Fruit fly (Drosophila melanogaster): ENCODE measurements around the gene GstD11.

- no peak for TF ChIP-seq Mio (GFP tag; optimal IDR thresholded peaks at IDR 0.05)
- TF ChIP-seq usp (GFP tag; optimal IDR thresholded peaks at IDR 0.05), result no peak
- TF ChIP-seq Hnf4 (GFP tag; optimal IDR thresholded peaks at IDR 0.05), result no peak
- TF ChIP-seq Dfd (GFP tag; optimal IDR thresholded peaks at IDR 0.05), result no peak
- TF ChIP-seq HLH106 (tag; optimal IDR thresholded peaks at IDR 0.05), result no peak
- no peak for TF ChIP-seq N (GFP tag; optimal IDR thresholded peaks at IDR 0.05)
- TF ChIP-seq Hr78 (GFP tag; optimal IDR thresholded peaks at IDR 0.05), result no peak
Measured at dm6 chr3R:12422379-12422975, 39.3 kb downstream of the GstD11 start, which contains the start of the genes Scgbeta and CG17202.

Measured in whole organism, wandering third instar larva.